Worm (Caenorhabditis elegans): ENCODE data around the gene F57G4.11.

F57G4.11 gene

ce11 chrV:17620266-17620665 lies 4.7 kb upstream of the F57G4.11 start, which contains the start of gene Y6G8.8:
Gene Y6G8.8, plus strand, starts transcription at chrV:17620566.
- TF ChIP-seq nhr-10 (tag; optimal IDR thresholded peaks at IDR 0.05) (no peak), ztf-11 (tag; optimal IDR thresholded peaks at IDR 0.05) (no peak), alr-1 (tag; optimal IDR thresholded peaks at IDR 0.05) (no peak)

ce11 chrV:17623230-17623629 lies 1.8 kb upstream of the F57G4.11 start, which contains the start of gene F57G4.1:
Gene F57G4.1, plus strand, starts transcription at chrV:17623530.
- no peak for TF ChIP-seq ztf-4 (tag; optimal IDR thresholded peaks at IDR 0.05)
- TF ChIP-seq nhr-10 (tag; optimal IDR thresholded peaks at IDR 0.05): no peak
- TF ChIP-seq nhr-6 (tag; optimal IDR thresholded peaks at IDR 0.05): no peak
- no peak for TF ChIP-seq sem-4 (tag; optimal IDR thresholded peaks at IDR 0.05)
- no peak for TF ChIP-seq Y55F3AM.14 (GFP tag; optimal IDR thresholded peaks at IDR 0.05)
- TF ChIP-seq ztf-11 (tag; optimal IDR thresholded peaks at IDR 0.05): no peak
- TF ChIP-seq mdl-1 (tag; optimal IDR thresholded peaks at IDR 0.05): no peak
- TF ChIP-seq lin-13 (GFP tag; optimal IDR thresholded peaks at IDR 0.05): no peak
- TF ChIP-seq gmeb-1 (tag; optimal IDR thresholded peaks at IDR 0.05): no peak
- no peak for TF ChIP-seq blmp-1 (tag; optimal IDR thresholded peaks at IDR 0.05; ENCODE audit: insufficient read depth)
- no peak for TF ChIP-seq ceh-16 (tag; optimal IDR thresholded peaks at IDR 0.05)
- no peak for TF ChIP-seq mbf-1 (tag; optimal IDR thresholded peaks at IDR 0.05)
- no peak for TF ChIP-seq aly-2 (tag; optimal IDR thresholded peaks at IDR 0.05)
- no peak for TF ChIP-seq ZK546.5 (tag; optimal IDR thresholded peaks at IDR 0.05)
- TF ChIP-seq nhr-237 (tag; optimal IDR thresholded peaks at IDR 0.05): no peak
- TF ChIP-seq peb-1 (tag; optimal IDR thresholded peaks at IDR 0.05): no peak
- TF ChIP-seq C34F6.9 (tag; optimal IDR thresholded peaks at IDR 0.05): no peak
- no peak for TF ChIP-seq nhr-23 (tag; optimal IDR thresholded peaks at IDR 0.05)
- TF ChIP-seq alr-1 (tag; optimal IDR thresholded peaks at IDR 0.05): no peak

- no peak for TF ChIP-seq lsy-2 (tag; optimal IDR thresholded peaks at IDR 0.05)
- no peak for TF ChIP-seq nhr-10 (tag; optimal IDR thresholded peaks at IDR 0.05)
- no peak for TF ChIP-seq blmp-1 (tag; optimal IDR thresholded peaks at IDR 0.05; ENCODE audit: insufficient read depth)
- no peak for TF ChIP-seq sma-9 (GFP tag; optimal IDR thresholded peaks at IDR 0.05)
- TF ChIP-seq sma-9 (tag; optimal IDR thresholded peaks at IDR 0.05): no peak
- TF ChIP-seq mdl-1 (tag; optimal IDR thresholded peaks at IDR 0.05): no peak
- no peak for TF ChIP-seq ZK546.5 (tag; optimal IDR thresholded peaks at IDR 0.05)
- no peak for TF ChIP-seq nhr-11 (tag; optimal IDR thresholded peaks at IDR 0.05)
- TF ChIP-seq nhr-6 (tag; optimal IDR thresholded peaks at IDR 0.05): no peak
- TF ChIP-seq lin-13 (GFP tag; optimal IDR thresholded peaks at IDR 0.05): no peak
- no peak for TF ChIP-seq ztf-11 (tag; optimal IDR thresholded peaks at IDR 0.05)
- no peak for TF ChIP-seq skn-1 (tag; optimal IDR thresholded peaks at IDR 0.05)
- no peak for TF ChIP-seq mab-5 (tag; optimal IDR thresholded peaks at IDR 0.05)
- TF ChIP-seq sma-3 (GFP tag; optimal IDR thresholded peaks at IDR 0.05): no peak
- TF ChIP-seq ama-1 (optimal IDR thresholded peaks at IDR 0.05): no peak
- TF ChIP-seq crh-2 (tag; optimal IDR thresholded peaks at IDR 0.05): no peak
- TF ChIP-seq unc-62 (GFP tag; optimal IDR thresholded peaks at IDR 0.05): no peak
Measured at ce11 chrV:17628566-17628965, 3.6 kb downstream of the F57G4.11 start, which contains the start of gene F57G4.10. Gene F57G4.10, plus strand, starts transcription at chrV:17628866.

- no peak for TF ChIP-seq F13H6.1 (tag; optimal IDR thresholded peaks at IDR 0.05)
- TF ChIP-seq lin-11 (tag; optimal IDR thresholded peaks at IDR 0.05): no peak
Measured at ce11 chrV:17650427-17650826, 25.4 kb downstream of the F57G4.11 start, which contains the start of gene fbxa-192. Gene fbxa-192, minus strand, starts transcription at chrV:17650527.

- TF ChIP-seq peb-1 (tag; optimal IDR thresholded peaks at IDR 0.05): no peak
- no peak for TF ChIP-seq ztf-11 (tag; optimal IDR thresholded peaks at IDR 0.05)
- TF ChIP-seq nhr-23 (tag; optimal IDR thresholded peaks at IDR 0.05): no peak
- no peak for TF ChIP-seq ztf-4 (tag; optimal IDR thresholded peaks at IDR 0.05)
- TF ChIP-seq C34F6.9 (tag; optimal IDR thresholded peaks at IDR 0.05): no peak
- no peak for TF ChIP-seq nhr-129 (tag; optimal IDR thresholded peaks at IDR 0.05)
- TF ChIP-seq sma-3 (GFP tag; optimal IDR thresholded peaks at IDR 0.05): no peak
- TF ChIP-seq mbf-1 (tag; optimal IDR thresholded peaks at IDR 0.05): no peak
- TF ChIP-seq blmp-1 (tag; optimal IDR thresholded peaks at IDR 0.05; ENCODE audit: insufficient read depth): no peak
- no peak for TF ChIP-seq nhr-237 (tag; optimal IDR thresholded peaks at IDR 0.05)
- no peak for TF ChIP-seq nhr-25 (tag; optimal IDR thresholded peaks at IDR 0.05)
- no peak for TF ChIP-seq alr-1 (tag; optimal IDR thresholded peaks at IDR 0.05)
- TF ChIP-seq R02D3.7 (tag; optimal IDR thresholded peaks at IDR 0.05): no peak
- no peak for TF ChIP-seq unc-39 (tag; optimal IDR thresholded peaks at IDR 0.05)
- TF ChIP-seq lin-39 (tag; optimal IDR thresholded peaks at IDR 0.05): no peak
- no peak for TF ChIP-seq sma-9 (GFP tag; optimal IDR thresholded peaks at IDR 0.05)
- TF ChIP-seq sma-9 (tag; optimal IDR thresholded peaks at IDR 0.05): no peak
- no peak for TF ChIP-seq F13H6.1 (tag; optimal IDR thresholded peaks at IDR 0.05)
Measured at ce11 chrV:17655205-17655604, 30.2 kb downstream of the F57G4.11 start.

All from whole organism, L2 larva.